Fruit fly (Drosophila melanogaster) whole organism, embryonic: ENCODE measurements around the gene CG1840.

Experiments used
- B-H1 ChIP-seq: fragments of 200-800 bp; sonication (Bioruptor generic); IDR thresholded peaks from 3 replicates; pipeline ENCODE4 v1.3.6; 2022; ENCODE audit warnings: missing biosample characterization, missing genetic modification characterization
- C15 ChIP-seq: fragments of 200-800 bp; sonication (Bioruptor generic); IDR thresholded peaks from 3 replicates; pipeline ENCODE4 v1.3.6; 2022; ENCODE audit warnings: missing biosample characterization, missing genetic modification characterization
- CG12071 ChIP-seq: fragments of 200-800 bp; sonication (Bioruptor generic); optimal IDR thresholded peaks from 3 replicates; lab custom pipeline; 2018; ENCODE audit warnings: missing biosample characterization, mild to moderate bottlenecking, missing genetic modification characterization
- CG12236 ChIP-seq: fragments of 200-800 bp; sonication (Bioruptor generic); optimal IDR thresholded peaks from 2 replicates; lab custom pipeline; 2016; ENCODE audit warnings: missing biosample characterization, missing genetic modification characterization
- CG12299 ChIP-seq: fragments of 200-800 bp; sonication (Bioruptor generic); optimal IDR thresholded peaks from 2 replicates; lab custom pipeline; 2018; ENCODE audit warnings: missing biosample characterization, mild to moderate bottlenecking, missing genetic modification characterization
- CG1233 ChIP-seq: fragments of 200-800 bp; sonication (Bioruptor generic); optimal IDR thresholded peaks from 4 replicates; lab custom pipeline; 2018; ENCODE audit warnings: missing biosample characterization, mild to moderate bottlenecking, missing genetic modification characterization
- CG12769 ChIP-seq: fragments of 200-800 bp; sonication (Bioruptor generic); optimal IDR thresholded peaks from 2 replicates; lab custom pipeline; 2019; ENCODE audit warnings: missing biosample characterization, mild to moderate bottlenecking, missing genetic modification characterization, moderate library complexity
- CG13296 ChIP-seq: fragments of 200-800 bp; sonication (Bioruptor generic); optimal IDR thresholded peaks from 3 replicates; lab custom pipeline; 2018; ENCODE audit warnings: missing biosample characterization, mild to moderate bottlenecking, missing genetic modification characterization
- CG13894 ChIP-seq: fragments of 200-800 bp; sonication (Bioruptor generic); optimal IDR thresholded peaks from 3 replicates; lab custom pipeline; 2018; ENCODE audit warnings: missing biosample characterization, mild to moderate bottlenecking, missing genetic modification characterization, moderate library complexity
- CG14860 ChIP-seq: fragments of 200-800 bp; sonication (Bioruptor generic); IDR thresholded peaks from 3 replicates; pipeline ENCODE4 v1.3.6; 2022; ENCODE audit warnings: missing biosample characterization, missing genetic modification characterization; ENCODE audit not compliant: partially characterized antibody
- CG1647 ChIP-seq: fragments of 200-800 bp; sonication (Bioruptor generic); optimal IDR thresholded peaks from 3 replicates; lab custom pipeline; 2016; ENCODE audit warnings: missing biosample characterization, missing genetic modification characterization
- CG17359 ChIP-seq: fragments of 200-800 bp; sonication (Bioruptor generic); optimal IDR thresholded peaks from 3 replicates; lab custom pipeline; 2018; ENCODE audit warnings: missing biosample characterization, mild to moderate bottlenecking, missing genetic modification characterization, moderate library complexity
- CG17361 ChIP-seq: fragments of 200-800 bp; sonication (Bioruptor generic); IDR thresholded peaks from 3 replicates; pipeline ENCODE4 v1.3.6; 2022; ENCODE audit warnings: missing biosample characterization, missing genetic modification characterization
- CG2889 ChIP-seq: fragments of 200-800 bp; sonication (Bioruptor generic); IDR thresholded peaks from 3 replicates; pipeline ENCODE4 v1.3.6; 2022; ENCODE audit warnings: missing biosample characterization, missing genetic modification characterization
- CG43689 ChIP-seq: fragments of 200-800 bp; sonication (Bioruptor generic); IDR thresholded peaks from 2 replicates; pipeline ENCODE4 v1.3.6; 2022; ENCODE audit warnings: missing biosample characterization, missing genetic modification characterization
- CG4424 ChIP-seq: fragments of 200-800 bp; sonication (Bioruptor generic); optimal IDR thresholded peaks from 3 replicates; lab custom pipeline; 2016; ENCODE audit warnings: missing biosample characterization, missing genetic modification characterization
- CG6791 ChIP-seq: fragments of 200-800 bp; sonication (Bioruptor generic); IDR thresholded peaks from 3 replicates; pipeline ENCODE4 v1.3.6; 2022; ENCODE audit warnings: missing biosample characterization, missing genetic modification characterization; ENCODE audit not compliant: partially characterized antibody
- CG6854 ChIP-seq: fragments of 200-800 bp; sonication (Bioruptor generic); optimal IDR thresholded peaks from 3 replicates; lab custom pipeline; 2017; ENCODE audit warnings: missing biosample characterization, mild to moderate bottlenecking, missing genetic modification characterization
- CG7556 ChIP-seq: fragments of 200-800 bp; sonication (Bioruptor generic); optimal IDR thresholded peaks from 2 replicates; lab custom pipeline; 2017; ENCODE audit warnings: missing biosample characterization, mild to moderate bottlenecking, missing genetic modification characterization
- CG8359 ChIP-seq: fragments of 200-800 bp; sonication (Bioruptor generic); optimal IDR thresholded peaks from 2 replicates; lab custom pipeline; 2017; ENCODE audit warnings: missing biosample characterization, mild to moderate bottlenecking, missing genetic modification characterization, borderline replicate concordance
- CG8944 ChIP-seq: fragments of 200-800 bp; sonication (Bioruptor generic); optimal IDR thresholded peaks from 3 replicates; lab custom pipeline; 2016; ENCODE audit warnings: missing biosample characterization, missing genetic modification characterization
- CG9876 ChIP-seq: fragments of 200-800 bp; sonication (Bioruptor generic); optimal IDR thresholded peaks from 2 replicates; lab custom pipeline; 2016; ENCODE audit warnings: missing biosample characterization, missing genetic modification characterization
- CHES-1-like ChIP-seq: fragments of 200-800 bp; sonication (Bioruptor generic); optimal IDR thresholded peaks from 2 replicates; lab custom pipeline; 2016; ENCODE audit warnings: missing biosample characterization, missing genetic modification characterization
- Doc3 ChIP-seq: fragments of 200-800 bp; sonication (Bioruptor generic); IDR thresholded peaks from 3 replicates; pipeline ENCODE4 v1.3.6; 2022; ENCODE audit warnings: missing biosample characterization, missing genetic modification characterization; ENCODE audit not compliant: partially characterized antibody
- Drgx ChIP-seq: fragments of 200-800 bp; sonication (Bioruptor generic); IDR thresholded peaks from 2 replicates; pipeline ENCODE4 v1.3.6; 2022; ENCODE audit warnings: missing biosample characterization, missing genetic modification characterization
- Lhr ChIP-seq: fragments of 200-800 bp; sonication (Bioruptor generic); optimal IDR thresholded peaks from 3 replicates; lab custom pipeline; 2017; ENCODE audit warnings: mild to moderate bottlenecking, missing biosample characterization, missing genetic modification reagents, missing genetic modification characterization
- Med ChIP-seq: fragments of 200-800 bp; sonication (Bioruptor generic); peaks from one replicate; lab custom pipeline; 2016; ENCODE audit warnings: missing biosample characterization, missing genetic modification characterization, mild to moderate bottlenecking, inconsistent platforms, moderate library complexity
- Poxn ChIP-seq: fragments of 200-800 bp; sonication (Bioruptor generic); IDR thresholded peaks from 2 replicates; pipeline ENCODE4 v1.3.6; 2022; ENCODE audit warnings: missing biosample characterization, missing genetic modification characterization
- Stat92E ChIP-seq, 3 experiments: fragments of >200 bp in 2 of 3; fragments of 200-800 bp in 1 of 3; sonication (Bioruptor generic) in 1 of 3; optimal IDR thresholded peaks; 2 replicates each; lab custom pipeline; 2017 to 2019; ENCODE audit warnings: missing biosample characterization in 3 of 3, missing genetic modification characterization in 3 of 3, mild to moderate bottlenecking in 1 of 3, moderate library complexity in 1 of 3
- Vsx1 ChIP-seq: fragments of 200-800 bp; sonication (Bioruptor generic); optimal IDR thresholded peaks from 2 replicates; lab custom pipeline; 2017; ENCODE audit warnings: missing biosample characterization, mild to moderate bottlenecking, missing genetic modification characterization, missing genetic modification reagents
- chinmo ChIP-seq: fragments of 200-800 bp; sonication (Bioruptor generic); IDR thresholded peaks from 4 replicates; pipeline ENCODE4 v1.3.6; 2022; ENCODE audit warnings: missing biosample characterization, missing genetic modification characterization; ENCODE audit not compliant: partially characterized antibody
- ci ChIP-seq: fragments of 200-800 bp; sonication (Bioruptor generic); IDR thresholded peaks from 3 replicates; pipeline ENCODE4 v1.3.6; 2022; ENCODE audit warnings: missing biosample characterization, missing genetic modification characterization
- danr ChIP-seq: fragments of 200-800 bp; sonication (Bioruptor generic); IDR thresholded peaks from 2 replicates; pipeline ENCODE4 v1.3.6; 2022; ENCODE audit warnings: missing biosample characterization, missing genetic modification characterization
- emc ChIP-seq: fragments of 200-800 bp; sonication (Bioruptor generic); optimal IDR thresholded peaks from 2 replicates; lab custom pipeline; 2016; ENCODE audit warnings: missing biosample characterization, missing genetic modification characterization
- ken ChIP-seq: fragments of 200-800 bp; sonication (Bioruptor generic); IDR thresholded peaks from 3 replicates; pipeline ENCODE4 v1.3.6; 2022; ENCODE audit warnings: missing biosample characterization, missing genetic modification characterization
- kni ChIP-seq: fragments of 200-800 bp; sonication (Bioruptor generic); optimal IDR thresholded peaks from 3 replicates; lab custom pipeline; 2017; ENCODE audit warnings: mild to moderate bottlenecking, missing biosample characterization, missing genetic modification reagents, missing genetic modification characterization
- luna ChIP-seq: fragments of 200-800 bp; sonication (Bioruptor generic); optimal IDR thresholded peaks from 2 replicates; lab custom pipeline; 2016; ENCODE audit warnings: missing biosample characterization, missing genetic modification characterization
- nom ChIP-seq: fragments of 200-800 bp; sonication (Bioruptor generic); optimal IDR thresholded peaks from 2 replicates; lab custom pipeline; 2017; ENCODE audit warnings: missing biosample characterization, missing genetic modification characterization, mild to moderate bottlenecking, moderate library complexity, missing genetic modification reagents
- pzg ChIP-seq: fragments of 200-800 bp; sonication (Bioruptor generic); optimal IDR thresholded peaks from 3 replicates; lab custom pipeline; 2018; ENCODE audit warnings: missing biosample characterization, mild to moderate bottlenecking, missing genetic modification characterization, moderate library complexity
- ranshi ChIP-seq: fragments of 200-800 bp; sonication (Bioruptor generic); IDR thresholded peaks from 2 replicates; pipeline ENCODE4 v1.3.6; 2022; ENCODE audit warnings: missing biosample characterization, missing genetic modification characterization
- sc ChIP-seq, 3 experiments: fragments of >200 bp in 2 of 3; fragments of 200-800 bp in 1 of 3; sonication (Bioruptor generic) in 1 of 3; optimal IDR thresholded peaks; 2 replicates in 2 of 3; 3 replicates in 1 of 3; lab custom pipeline; 2017; ENCODE audit warnings: mild to moderate bottlenecking in 1 of 3, missing biosample characterization in 1 of 3, missing genetic modification characterization in 1 of 3, missing genetic modification reagents in 1 of 3
- stwl ChIP-seq: fragments of 200-800 bp; sonication (Bioruptor generic); optimal IDR thresholded peaks from 3 replicates; lab custom pipeline; 2018; ENCODE audit warnings: missing biosample characterization, mild to moderate bottlenecking, missing genetic modification characterization, moderate library complexity
- tap ChIP-seq: fragments of 200-800 bp; optimal IDR thresholded peaks from 3 replicates; lab custom pipeline; 2019; ENCODE audit warnings: missing biosample characterization, mild to moderate bottlenecking, missing genetic modification characterization, moderate library complexity
- trem ChIP-seq: fragments of 200-800 bp; optimal IDR thresholded peaks from 3 replicates; lab custom pipeline; 2019; ENCODE audit warnings: missing biosample characterization, mild to moderate bottlenecking, missing genetic modification characterization, moderate library complexity
- ttk ChIP-seq: fragments of 200-800 bp; sonication (Bioruptor generic); IDR thresholded peaks from 2 replicates; pipeline ENCODE4 v2.1.2; 2022; ENCODE audit warnings: missing biosample characterization, missing genetic modification characterization
- tx ChIP-seq: fragments of 200-800 bp; sonication (Bioruptor generic); optimal IDR thresholded peaks from 2 replicates; lab custom pipeline; 2016; ENCODE audit warnings: missing biosample characterization, missing genetic modification characterization
- unpg ChIP-seq: fragments of 200-800 bp; sonication (Bioruptor generic); optimal IDR thresholded peaks from 3 replicates; lab custom pipeline; 2018; ENCODE audit warnings: missing biosample characterization, mild to moderate bottlenecking, missing genetic modification characterization, moderate library complexity
- vvl ChIP-seq: fragments of 200-800 bp; sonication (Bioruptor generic); IDR thresholded peaks from 2 replicates; pipeline ENCODE4 v1.3.6; 2022; ENCODE audit warnings: missing biosample characterization, missing genetic modification characterization

CG1840 gene

dm6 chrX:11913581-11913980 lies 25.4 kb downstream of the CG1840 start:
- no peak for TF ChIP-seq ci (GFP tag; lab: Robert Waterston, UW)
- TF ChIP-seq CG12769, result peak; percentile 9
- no peak for TF ChIP-seq CG17359 (tag; lab: Kevin White, UChicago)
- TF ChIP-seq CG13894, result peak; percentile 8
- peak; percentile 31 for TF ChIP-seq nom (GFP tag; lab: Kevin White, UChicago)
- no peak for TF ChIP-seq ttk (GFP tag; lab: Robert Waterston, UW)
- TF ChIP-seq CG9876 (GFP tag; lab: Kevin White, UChicago), result no peak
- TF ChIP-seq sc (optimal IDR thresholded peaks at IDR 0.05; lab: Kevin White, UChicago), result no peak
- TF ChIP-seq sc (GFP tag; optimal IDR thresholded peaks at IDR 0.05; lab: Kevin White, UChicago), result no peak
- peak; percentile 83; the same call in 3 of the 4 replicates for TF ChIP-seq chinmo

dm6 chrX:11915154-11915593 lies 27.0 kb downstream of the CG1840 start:
- TF ChIP-seq CG12299 (peak; percentile 90), CG2889 (GFP tag; lab: Robert Waterston, UW) (0 out of 3 replicates have a peak, but pooled peaks have one; percentile 59), Drgx (peak; percentile 85), CG43689 (GFP tag; lab: Robert Waterston, UW) (0 out of 2 replicates have a peak, but pooled peaks have one; percentile 4), CG12071 (GFP tag; lab: Kevin White, UChicago) (peak; percentile 61), Vsx1 (GFP tag; lab: Kevin White, UChicago) (peak; percentile 76), luna (no peak), B-H1 (peak; percentile 82), Stat92E (GFP tag; optimal IDR thresholded peaks at IDR 0.05; lab: Kevin White, UChicago) (peak in 1 of 3 experiments; percentile 50), pzg (no peak), CG12236 (no peak), CHES-1-like (GFP tag; lab: Kevin White, UChicago) (peak; percentile 7), ranshi (GFP tag; lab: Robert Waterston, UW) (peak; percentile 75), CG4424 (peak; percentile 85), Doc3 (GFP tag; lab: Robert Waterston, UW) (no peak), CG8944 (GFP tag; lab: Kevin White, UChicago) (no peak), tap (tag; lab: Kevin White, UChicago) (peak; percentile 91), unpg (GFP tag; lab: Kevin White, UChicago) (peak; percentile 93), emc (GFP tag; lab: Kevin White, UChicago) (no peak), CG1647 (GFP tag; lab: Kevin White, UChicago) (no peak), Poxn (peak; percentile 51), CG6791 (no peak), vvl (GFP tag; lab: Robert Waterston, UW) (peak; percentile 89), Med (GFP tag; lab: Kevin White, UChicago) (peak; percentile 83), trem (tag; lab: Kevin White, UChicago) (peak; percentile 86), kni (GFP tag; lab: Kevin White, UChicago) (peak; percentile 92), CG13296 (GFP tag; lab: Kevin White, UChicago) (peak; percentile 93), CG1233 (GFP tag; lab: Kevin White, UChicago) (peak; percentile 89), stwl (tag; lab: Kevin White, UChicago) (peak; percentile 21), CG17361 (GFP tag; lab: Robert Waterston, UW) (peak; percentile 98), danr (GFP tag; lab: Robert Waterston, UW) (peak; percentile 85), CG7556 (GFP tag; lab: Kevin White, UChicago) (peak; percentile 94), tx (GFP tag; lab: Kevin White, UChicago) (no peak), C15 (peak; percentile 72; the same call in 1 of the 3 replicates), Lhr (GFP tag; lab: Kevin White, UChicago) (peak; percentile 63), ken (GFP tag; lab: Robert Waterston, UW) (peak; percentile 74; the same call in 2 of the 3 replicates), CG6854 (peak; percentile 84), CG14860 (GFP tag; lab: Robert Waterston, UW) (no peak), CG8359 (GFP tag; lab: Kevin White, UChicago) (peak; percentile 64)
